Worm (Caenorhabditis elegans) whole organism, L1 larva: ENCODE measurements around the gene pat-3.

Experiments used
- ama-1 ChIP-seq: fragments of 150-350 bp; optimal IDR thresholded peaks from 2 replicates; lab custom pipeline; 2014
- elt-3 ChIP-seq, 6 experiments: fragments of 150-350 bp in 1 of 6; sonication (generic microtip); optimal IDR thresholded peaks; 2 replicates each; lab custom pipeline; 2017 to 2018; ENCODE audit warnings: missing biosample characterization in 6 of 6, missing genetic modification characterization in 6 of 6, inconsistent platforms in 1 of 6
- nhr-20 ChIP-seq: sonication (generic microtip); optimal IDR thresholded peaks from 2 replicates; lab custom pipeline; 2016; ENCODE audit warnings: mild to moderate bottlenecking, missing genetic modification characterization, missing compliant biosample characterization
- nhr-237 ChIP-seq: fragments of 150-350 bp; optimal IDR thresholded peaks from 2 replicates; lab custom pipeline; 2014; ENCODE audit warnings: missing biosample characterization, missing genetic modification characterization
- nhr-28 ChIP-seq: fragments of 150-350 bp; optimal IDR thresholded peaks from 2 replicates; lab custom pipeline; 2014; ENCODE audit warnings: missing biosample characterization, missing genetic modification characterization
- skn-1 ChIP-seq: fragments of 150-350 bp; optimal IDR thresholded peaks from 2 replicates; lab custom pipeline; 2014; ENCODE audit warnings: missing biosample characterization, missing genetic modification characterization
- zip-4 ChIP-seq: fragments of 200-800 bp; sonication (Bioruptor generic); optimal IDR thresholded peaks from 2 replicates; lab custom pipeline; 2018; ENCODE audit warnings: mild to moderate bottlenecking, missing genetic modification characterization, moderate library complexity, missing compliant biosample characterization

DNA sequence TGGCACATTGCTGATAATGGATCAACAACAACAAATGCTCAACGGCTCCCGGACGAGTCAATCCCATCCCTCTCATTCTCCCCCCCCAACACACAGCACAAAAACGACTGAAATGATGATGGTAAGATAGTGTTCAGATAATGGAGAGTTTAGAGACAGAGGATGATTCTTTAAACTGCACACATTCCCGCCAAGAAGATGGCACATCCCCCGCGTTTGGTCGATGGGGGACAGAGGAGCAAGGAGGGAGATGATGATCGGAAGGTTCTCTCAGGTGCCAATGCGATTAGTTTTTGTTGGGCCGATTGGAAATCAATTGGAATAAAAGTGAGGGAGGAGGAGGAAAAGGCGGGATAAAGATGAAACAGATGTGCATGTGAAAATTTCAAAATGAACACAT is 13.5 kb upstream of the pat-3 start:
- no peak for TF ChIP-seq zip-4 (GFP tag; lab: Kevin White, UChicago)
- no peak for TF ChIP-seq skn-1 (tag; lab: Kevin White, UChicago)
- no peak for TF ChIP-seq nhr-20 (tag; lab: Kevin White, UChicago)
- no peak for TF ChIP-seq elt-3 (tag; optimal IDR thresholded peaks at IDR 0.05; lab: Kevin White, UChicago)
- TF ChIP-seq nhr-237: no peak
- no peak for TF ChIP-seq ama-1 (lab: Kevin White, UChicago)
- TF ChIP-seq nhr-28 (tag; lab: Kevin White, UChicago): no peak
